Fruit fly (Drosophila melanogaster) whole organism, wandering third instar larva: ENCODE measurements around the gene Rh5.

ENCODE experiments used
- Abd-B ChIP-seq: fragments of >200 bp; optimal IDR thresholded peaks from 2 replicates; lab custom pipeline; 2017; ENCODE audit warnings: missing biosample characterization, missing genetic modification characterization
- CG9705 ChIP-seq: fragments of 200-800 bp; sonication (Bioruptor generic); optimal IDR thresholded peaks from 2 replicates; lab custom pipeline; 2018; ENCODE audit warnings: missing biosample characterization, mild to moderate bottlenecking, missing genetic modification characterization
- CrebA ChIP-seq: fragments of 200-800 bp; sonication (Bioruptor generic); optimal IDR thresholded peaks from 2 replicates; lab custom pipeline; 2016; ENCODE audit warnings: missing biosample characterization, mild to moderate bottlenecking, missing genetic modification characterization, borderline replicate concordance
- HLH106 ChIP-seq: fragments of 200-800 bp; optimal IDR thresholded peaks from 3 replicates; lab custom pipeline; 2019; ENCODE audit warnings: missing biosample characterization, mild to moderate bottlenecking, missing genetic modification characterization, moderate library complexity
- Hnf4 ChIP-seq: fragments of 200-800 bp; sonication (Bioruptor generic); optimal IDR thresholded peaks from 2 replicates; lab custom pipeline; 2016; ENCODE audit warnings: missing biosample characterization, mild to moderate bottlenecking, missing genetic modification characterization
- Hr83 ChIP-seq: fragments of 200-300 bp; sonication (Bioruptor generic); optimal IDR thresholded peaks from 2 replicates; lab custom pipeline; 2016; ENCODE audit warnings: missing biosample characterization, mild to moderate bottlenecking, missing genetic modification characterization, moderate library complexity; ENCODE audit not compliant: poor library complexity, severe bottlenecking
- Jra ChIP-seq: sonication (Bioruptor generic); optimal IDR thresholded peaks from 2 replicates; lab custom pipeline; 2016; ENCODE audit warnings: missing biosample characterization, missing genetic modification characterization
- Mio ChIP-seq: sonication (Bioruptor generic); optimal IDR thresholded peaks from 2 replicates; lab custom pipeline; 2016; ENCODE audit warnings: missing biosample characterization, missing genetic modification characterization
- Myc ChIP-seq: fragments of >200 bp; optimal IDR thresholded peaks from 2 replicates; lab custom pipeline; 2017
- N ChIP-seq: fragments of >200 bp; optimal IDR thresholded peaks from 2 replicates; lab custom pipeline; 2018; ENCODE audit warnings: missing biosample characterization, missing external identifiers, missing genetic modification characterization
- OdsH ChIP-seq: fragments of 200-800 bp; sonication (Bioruptor generic); optimal IDR thresholded peaks from 2 replicates; lab custom pipeline; 2016; ENCODE audit warnings: missing biosample characterization, mild to moderate bottlenecking, missing genetic modification characterization
- Rel ChIP-seq, 2 experiments: fragments of 200-800 bp; sonication (Bioruptor generic) in 1 of 2; optimal IDR thresholded peaks; 2 replicates in 1 of 2; 3 replicates in 1 of 2; lab custom pipeline; 2016 to 2019; ENCODE audit warnings: mild to moderate bottlenecking in 2 of 2, missing biosample characterization in 2 of 2, missing genetic modification characterization in 2 of 2, moderate library complexity in 1 of 2
- Sp1 ChIP-seq: fragments of 200-800 bp; sonication (Bioruptor generic); optimal IDR thresholded peaks from 3 replicates; lab custom pipeline; 2019; ENCODE audit warnings: missing biosample characterization, mild to moderate bottlenecking, missing genetic modification characterization, moderate library complexity
- br ChIP-seq: fragments of 200-800 bp; sonication (Bioruptor generic); optimal IDR thresholded peaks from 2 replicates; lab custom pipeline; 2016; ENCODE audit warnings: missing biosample characterization, missing genetic modification characterization
- dl ChIP-seq, 2 experiments: fragments of 175-275, 200-275 bp in 1 of 2; fragments of 200-275 bp in 1 of 2; sonication (Bioruptor generic); optimal IDR thresholded peaks; lab custom pipeline; 2018; ENCODE audit warnings: mild to moderate bottlenecking in 2 of 2, missing biosample characterization in 2 of 2, missing genetic modification characterization in 2 of 2, moderate library complexity in 2 of 2; ENCODE audit not compliant: partially characterized antibody in 2 of 2, insufficient read depth in 1 of 2
- dmrt93B ChIP-seq: fragments of 200-800 bp; sonication (Bioruptor generic); optimal IDR thresholded peaks from 2 replicates; lab custom pipeline; 2018; ENCODE audit warnings: missing biosample characterization, mild to moderate bottlenecking, missing genetic modification characterization
- dsf ChIP-seq: sonication (Bioruptor generic); optimal IDR thresholded peaks from 2 replicates; lab custom pipeline; 2016; ENCODE audit warnings: missing biosample characterization, missing genetic modification characterization, borderline replicate concordance
- ey ChIP-seq: fragments of 200-800 bp; sonication (Bioruptor generic); optimal IDR thresholded peaks from 2 replicates; lab custom pipeline; 2016; ENCODE audit warnings: missing biosample characterization, missing genetic modification characterization
- foxo ChIP-seq, 2 experiments: fragments of 200-800 bp; sonication (Bioruptor generic); optimal IDR thresholded peaks; 2 replicates in 1 of 2; 3 replicates in 1 of 2; lab custom pipeline; 2016 to 2017; ENCODE audit warnings: missing biosample characterization in 2 of 2, missing genetic modification characterization in 2 of 2
- fru ChIP-seq: fragments of 200-800 bp; sonication (Bioruptor generic); optimal IDR thresholded peaks from 3 replicates; lab custom pipeline; 2016; ENCODE audit warnings: missing biosample characterization, mild to moderate bottlenecking, missing genetic modification characterization
- h ChIP-seq: fragments of 200-800 bp; sonication (Bioruptor generic); optimal IDR thresholded peaks from 3 replicates; lab custom pipeline; 2016; ENCODE audit warnings: missing biosample characterization, mild to moderate bottlenecking, missing genetic modification characterization
- jim ChIP-seq: fragments of 175-275, 200-325 bp; sonication (Bioruptor generic); optimal IDR thresholded peaks from 2 replicates; lab custom pipeline; 2016; ENCODE audit warnings: missing biosample characterization, mild to moderate bottlenecking, missing genetic modification characterization
- lola ChIP-seq: fragments of >200 bp; optimal IDR thresholded peaks from 2 replicates; lab custom pipeline; 2017; ENCODE audit warnings: missing biosample characterization, missing genetic modification characterization
- pan ChIP-seq: fragments of >200 bp; optimal IDR thresholded peaks from 2 replicates; lab custom pipeline; 2017
- psq ChIP-seq: fragments of 200-800 bp; sonication (Bioruptor generic); optimal IDR thresholded peaks from 3 replicates; lab custom pipeline; 2017; ENCODE audit warnings: missing biosample characterization, mild to moderate bottlenecking, missing genetic modification characterization, moderate library complexity
- rgr ChIP-seq: fragments of 200-800 bp; sonication (Bioruptor generic); optimal IDR thresholded peaks from 3 replicates; lab custom pipeline; 2016; ENCODE audit warnings: missing biosample characterization, mild to moderate bottlenecking, missing genetic modification characterization
- sage ChIP-seq: fragments of 200-800 bp; sonication (Bioruptor generic); optimal IDR thresholded peaks from 2 replicates; lab custom pipeline; 2016; ENCODE audit warnings: missing biosample characterization, mild to moderate bottlenecking, missing genetic modification characterization
- sv ChIP-seq: fragments of 200-800 bp; sonication (Bioruptor generic); optimal IDR thresholded peaks from 3 replicates; lab custom pipeline; 2016; ENCODE audit warnings: missing biosample characterization, missing genetic modification characterization
- woc ChIP-seq: sonication (Bioruptor generic); optimal IDR thresholded peaks from 2 replicates; lab custom pipeline; 2016; ENCODE audit warnings: missing biosample characterization, mild to moderate bottlenecking, missing genetic modification characterization

Gene Rh5

dm6 chr2L:12020735-12021134, 12.8 kb downstream of the Rh5 start, which contains the start of gene Wdr81:
Wdr81 (minus strand) TSS chr2L:12020960.
- TF ChIP-seq jim (GFP tag; lab: Kevin White, UChicago), result no peak
- no peak for TF ChIP-seq Rel (GFP tag; optimal IDR thresholded peaks at IDR 0.05; lab: Kevin White, UChicago)
- TF ChIP-seq Rel (tag; optimal IDR thresholded peaks at IDR 0.05; lab: Kevin White, UChicago), result peak; percentile 26
- no peak for TF ChIP-seq foxo (GFP tag; optimal IDR thresholded peaks at IDR 0.05; lab: Kevin White, UChicago)

- TF ChIP-seq OdsH (GFP tag; lab: Kevin White, UChicago) (peak; percentile 49), Hr83 (peak; percentile 73), dsf (GFP tag; lab: Kevin White, UChicago) (peak; percentile 11), CrebA (GFP tag; lab: Kevin White, UChicago) (no peak), rgr (peak; percentile 58), ey (GFP tag; lab: Kevin White, UChicago) (peak; percentile 17), lola (no peak), br (no peak), HLH106 (tag; lab: Kevin White, UChicago) (no peak), foxo (GFP tag; optimal IDR thresholded peaks at IDR 0.05; lab: Kevin White, UChicago) (peak in 1 of 2 experiments; percentile 19), fru (peak; percentile 15), h (GFP tag; lab: Kevin White, UChicago) (peak; percentile 33), Sp1 (GFP tag; lab: Kevin White, UChicago) (peak; percentile 41), Jra (GFP tag; lab: Kevin White, UChicago) (peak; percentile 19)
These were observed 13.2 kb downstream of the Rh5 start for dm6 chr2L:12021193-12021592.

dm6 chr2L:12024104-12024503, 16.2 kb downstream of the Rh5 start:
- TF ChIP-seq Abd-B (GFP tag; lab: Kevin White, UChicago), result no peak
- TF ChIP-seq Hr83, result no peak
- TF ChIP-seq CrebA (GFP tag; lab: Kevin White, UChicago), result no peak

- peak; percentile 7 for TF ChIP-seq CG9705 (GFP tag; lab: Kevin White, UChicago)
- TF ChIP-seq N (GFP tag; lab: Kevin White, UChicago), result no peak
- peak; percentile 41 for TF ChIP-seq HLH106 (tag; lab: Kevin White, UChicago)
- TF ChIP-seq dsf (GFP tag; lab: Kevin White, UChicago), result no peak
- TF ChIP-seq Mio (GFP tag; lab: Kevin White, UChicago), result no peak
- TF ChIP-seq ey (GFP tag; lab: Kevin White, UChicago), result peak; percentile 34
- peak; percentile 48 for TF ChIP-seq woc (GFP tag; lab: Kevin White, UChicago)
- no peak for TF ChIP-seq sage (GFP tag; lab: Kevin White, UChicago)
- no peak for TF ChIP-seq sv (GFP tag; lab: Kevin White, UChicago)
- no peak for TF ChIP-seq dmrt93B (GFP tag; lab: Kevin White, UChicago)
- peak; percentile 19 for TF ChIP-seq Hnf4 (GFP tag; lab: Kevin White, UChicago)
- no peak for TF ChIP-seq Jra (GFP tag; lab: Kevin White, UChicago)
- peak; percentile 49 for TF ChIP-seq Sp1 (GFP tag; lab: Kevin White, UChicago)
- no peak for TF ChIP-seq Myc (lab: Kevin White, UChicago)
- peak in 1 of 2 experiments; percentile 15 for TF ChIP-seq foxo (GFP tag; optimal IDR thresholded peaks at IDR 0.05; lab: Kevin White, UChicago)
- TF ChIP-seq rgr, result peak; percentile 49
- TF ChIP-seq psq (GFP tag; lab: Kevin White, UChicago), result peak; percentile 35
- peak; percentile 33 for TF ChIP-seq br
- no peak for TF ChIP-seq pan (lab: Kevin White, UChicago)
- TF ChIP-seq dl (GFP tag; optimal IDR thresholded peaks at IDR 0.05; lab: Kevin White, UChicago; ENCODE audit: insufficient read depth in 1 of 2, partially characterized antibody in 2 of 2), result no peak
These were observed 17.6 kb downstream of the Rh5 start for dm6 chr2L:12025505-12025904.
